Fruit fly (Drosophila melanogaster): Measurements from ENCODE around the gene Mob2.

Mob2 gene

DNA sequence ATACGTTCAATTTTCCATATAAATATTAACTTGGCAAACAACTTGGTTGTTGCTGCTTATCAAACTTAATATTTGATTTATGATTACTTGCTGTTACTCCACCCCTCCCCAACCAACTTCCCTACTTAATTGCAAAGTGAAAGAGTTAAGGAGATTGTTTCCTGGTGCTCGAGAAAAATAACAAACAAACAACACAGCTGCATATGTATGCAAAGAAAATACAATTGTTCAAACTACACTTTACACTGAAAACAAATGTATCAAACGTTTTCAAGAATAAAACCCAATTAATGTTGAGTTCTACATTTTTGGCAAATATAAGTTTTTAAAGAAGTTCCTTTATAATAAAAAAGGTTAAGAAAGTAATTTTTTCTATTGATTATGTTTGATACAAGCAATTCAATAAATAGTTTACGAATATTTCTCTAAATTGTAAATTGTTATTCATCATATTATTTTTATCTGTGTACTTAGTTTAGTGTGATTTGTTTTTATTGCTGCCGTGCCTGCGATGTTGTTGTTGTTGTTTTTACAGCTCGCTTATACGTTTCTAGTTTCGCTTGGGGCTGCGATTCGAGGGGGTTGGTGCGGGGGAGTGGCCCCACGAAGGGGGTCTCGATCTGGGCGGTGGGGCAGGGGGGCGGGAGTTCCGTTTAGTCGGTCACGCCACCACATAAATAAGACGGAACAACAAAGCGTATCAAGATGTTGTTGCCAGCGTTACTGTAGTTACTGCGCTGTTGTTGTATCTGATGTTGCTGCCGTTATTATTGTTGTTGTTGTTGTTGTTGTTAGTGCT, 6.2 kb downstream of the Mob2 start (continued):
- TF ChIP-seq Max (GFP tag; optimal IDR thresholded peaks at IDR 0.05) (peak; percentile 28), CG18764 (GFP tag; optimal IDR thresholded peaks at IDR 0.05) (peak; percentile 59), CG2120 (GFP tag; optimal IDR thresholded peaks at IDR 0.05) (peak; percentile 70), CG11093 (GFP tag; IDR thresholded peaks at IDR 0.05) (0 out of 3 replicates have a peak, but pooled peaks have one; percentile 40), CG12391 (tag; optimal IDR thresholded peaks at IDR 0.05) (peak; percentile 87), sob (GFP tag; IDR thresholded peaks at IDR 0.05) (peak; percentile 28; the same call in 1 of the 2 replicates), CG10654 (GFP tag; optimal IDR thresholded peaks at IDR 0.05) (peak; percentile 46), GATAe (GFP tag; conservative IDR thresholded peaks at IDR 0.05) (no peak), kni (GFP tag; optimal IDR thresholded peaks at IDR 0.05) (peak; percentile 11), CG15269 (tag; optimal IDR thresholded peaks at IDR 0.05) (peak; percentile 82), HLH4C (GFP tag; IDR thresholded peaks at IDR 0.05; ENCODE audit: partially characterized antibody) (no peak), CG34422 (GFP tag; IDR thresholded peaks at IDR 0.05) (no peak), MBD-R2 (GFP tag; IDR thresholded peaks at IDR 0.05) (no peak), HLH3B (GFP tag; IDR thresholded peaks at IDR 0.05) (peak; percentile 38; the same call in 1 of the 2 replicates), CG14441 (GFP tag; IDR thresholded peaks at IDR 0.05) (no peak), lbe (GFP tag; optimal IDR thresholded peaks at IDR 0.05) (no peak), gcm2 (GFP tag; optimal IDR thresholded peaks at IDR 0.05) (no peak), Gsc (GFP tag; IDR thresholded peaks at IDR 0.05) (no peak), pzg (GFP tag; optimal IDR thresholded peaks at IDR 0.05) (no peak), NK7.1 (GFP tag; optimal IDR thresholded peaks at IDR 0.05) (no peak), CG7839 (tag; optimal IDR thresholded peaks at IDR 0.05) (peak; percentile 88), CG30403 (GFP tag; optimal IDR thresholded peaks at IDR 0.05) (peak; percentile 76), CG6813 (GFP tag; optimal IDR thresholded peaks at IDR 0.05) (peak; percentile 47), bsh (GFP tag; optimal IDR thresholded peaks at IDR 0.05) (peak in 1 of 2 experiments; percentile 89), CG10274 (GFP tag; optimal IDR thresholded peaks at IDR 0.05) (no peak), chif (GFP tag; optimal IDR thresholded peaks at IDR 0.05) (peak; percentile 51 to 62), Ets97D (GFP tag; optimal IDR thresholded peaks at IDR 0.05) (no peak), C15 (GFP tag; IDR thresholded peaks at IDR 0.05) (no peak), Ssrp (tag; optimal IDR thresholded peaks at IDR 0.05) (peak; percentile 75), CG17385 (GFP tag; optimal IDR thresholded peaks at IDR 0.05) (peak; percentile 69), cg (GFP tag; optimal IDR thresholded peaks at IDR 0.05) (no peak), E2f1 (GFP tag; IDR thresholded peaks at IDR 0.05) (no peak; the same call in 1 of the 2 replicates), inv (GFP tag; IDR thresholded peaks at IDR 0.05; ENCODE audit: partially characterized antibody) (no peak), gce (GFP tag; IDR thresholded peaks at IDR 0.05) (peak; percentile 26; the same call in 1 of the 3 replicates), CG12769 (tag; optimal IDR thresholded peaks at IDR 0.05) (peak; percentile 61), ac (GFP tag; optimal IDR thresholded peaks at IDR 0.05) (no peak), ERR (GFP tag; optimal IDR thresholded peaks at IDR 0.05) (peak; percentile 24), CG17829 (tag; optimal IDR thresholded peaks at IDR 0.05) (peak; percentile 83), CG7963 (GFP tag; IDR thresholded peaks at IDR 0.05; ENCODE audit: partially characterized antibody) (0 out of 3 replicates have a peak, but pooled peaks have one; percentile 7), sc (optimal IDR thresholded peaks at IDR 0.05) (no peak), sc (GFP tag; optimal IDR thresholded peaks at IDR 0.05) (peak; percentile 71), Bgb (GFP tag; IDR thresholded peaks at IDR 0.05; ENCODE audit: partially characterized antibody) (peak; percentile 51; the same call in 1 of the 2 replicates), fd96Cb (tag; optimal IDR thresholded peaks at IDR 0.05) (peak; percentile 78), H15 (GFP tag; IDR thresholded peaks at IDR 0.05) (0 out of 3 replicates have a peak, but pooled peaks have one; percentile 33), abd-A (tag; optimal IDR thresholded peaks at IDR 0.05) (peak; percentile 91), esg (GFP tag; conservative IDR thresholded peaks at IDR 0.05) (no peak), jumu (GFP tag; optimal IDR thresholded peaks at IDR 0.05) (no peak), CG17912 (GFP tag; optimal IDR thresholded peaks at IDR 0.05) (no peak)

All from whole organism, embryonic.